Fruit fly (Drosophila melanogaster) whole organism, embryonic: ENCODE data around the gene CG15201.
A peak's percentile ranks its signal among the peaks of the same experiment; 100 is the strongest.

Source experiments
- B-H2 ChIP-seq: fragments of 200-800 bp; sonication (Bioruptor generic); optimal IDR thresholded peaks from 2 replicates; lab custom pipeline; 2018; ENCODE audit warnings: missing biosample characterization, mild to moderate bottlenecking, missing genetic modification characterization
- Bteb2 ChIP-seq: fragments of 200-800 bp; sonication (Bioruptor generic); optimal IDR thresholded peaks from 2 replicates; lab custom pipeline; 2016; ENCODE audit warnings: missing biosample characterization, missing genetic modification characterization
- CG10274 ChIP-seq: fragments of 200-800 bp; sonication (Bioruptor generic); optimal IDR thresholded peaks from 3 replicates; lab custom pipeline; 2017; ENCODE audit warnings: missing biosample characterization, mild to moderate bottlenecking, missing genetic modification characterization
- CG10366 ChIP-seq: fragments of 200-800 bp; sonication (Bioruptor generic); IDR thresholded peaks from 2 replicates; pipeline ENCODE4 v1.3.6; 2022; ENCODE audit warnings: missing biosample characterization, missing genetic modification characterization
- CG14050 ChIP-seq: fragments of 200-800 bp; sonication (Bioruptor generic); IDR thresholded peaks from 3 replicates; pipeline ENCODE4 v1.3.6; 2022; ENCODE audit warnings: missing biosample characterization, missing genetic modification characterization
- CG15269 ChIP-seq: fragments of 200-800 bp; sonication (Bioruptor generic); optimal IDR thresholded peaks from 2 replicates; lab custom pipeline; 2018; ENCODE audit warnings: missing biosample characterization, mild to moderate bottlenecking, missing genetic modification characterization, moderate library complexity
- CG1529 ChIP-seq: fragments of 200-800 bp; sonication (Bioruptor generic); optimal IDR thresholded peaks from 3 replicates; lab custom pipeline; 2018; ENCODE audit warnings: missing biosample characterization, missing genetic modification characterization
- CG17829 ChIP-seq: fragments of 200-800 bp; optimal IDR thresholded peaks from 2 replicates; lab custom pipeline; 2019; ENCODE audit warnings: missing biosample characterization, mild to moderate bottlenecking, missing genetic modification characterization, moderate library complexity
- CG2875 ChIP-seq: fragments of 200-800 bp; sonication (Bioruptor generic); optimal IDR thresholded peaks from 2 replicates; lab custom pipeline; 2017; ENCODE audit warnings: missing biosample characterization, mild to moderate bottlenecking, missing genetic modification characterization, missing genetic modification reagents
- CG3407 ChIP-seq: fragments of 200-800 bp; sonication (Bioruptor generic); optimal IDR thresholded peaks from 2 replicates; lab custom pipeline; 2018; ENCODE audit warnings: missing biosample characterization, mild to moderate bottlenecking, missing genetic modification characterization
- CG4404 ChIP-seq: fragments of 200-800 bp; sonication (Bioruptor generic); IDR thresholded peaks from 2 replicates; pipeline ENCODE4 v1.3.6; 2022; ENCODE audit warnings: missing biosample characterization, missing genetic modification characterization
- CG5245 ChIP-seq: fragments of 200-800 bp; sonication (Bioruptor generic); optimal IDR thresholded peaks from 3 replicates; lab custom pipeline; 2016; ENCODE audit warnings: missing biosample characterization, missing genetic modification characterization
- CG6765 ChIP-seq: fragments of 200-800 bp; sonication (Bioruptor generic); optimal IDR thresholded peaks from 3 replicates; lab custom pipeline; 2017; ENCODE audit warnings: missing biosample characterization, mild to moderate bottlenecking, missing genetic modification characterization
- CG6813 ChIP-seq: fragments of 200-800 bp; sonication (Bioruptor generic); optimal IDR thresholded peaks from 2 replicates; lab custom pipeline; 2017; ENCODE audit warnings: missing biosample characterization, missing genetic modification characterization, mild to moderate bottlenecking, moderate library complexity, missing genetic modification reagents
- CG8290 ChIP-seq, 3 experiments: fragments of 200-800 bp; sonication (Bioruptor generic); optimal IDR thresholded peaks; 2 replicates each; lab custom pipeline; 2016 to 2019; ENCODE audit warnings: missing biosample characterization in 3 of 3, missing genetic modification characterization in 3 of 3, mild to moderate bottlenecking in 2 of 3, moderate library complexity in 1 of 3
- CG8765 ChIP-seq: fragments of 200-800 bp; sonication (Bioruptor generic); IDR thresholded peaks from 2 replicates; pipeline ENCODE4 v1.3.6; 2022; ENCODE audit warnings: missing biosample characterization, missing genetic modification characterization
- CG9727 ChIP-seq: fragments of 200-800 bp; sonication (Bioruptor generic); optimal IDR thresholded peaks from 3 replicates; lab custom pipeline; 2017; ENCODE audit warnings: missing biosample characterization, mild to moderate bottlenecking, missing genetic modification characterization
- Fer1 ChIP-seq: fragments of 200-800 bp; sonication (Bioruptor generic); optimal IDR thresholded peaks from 2 replicates; lab custom pipeline; 2017; ENCODE audit warnings: missing biosample characterization, mild to moderate bottlenecking, missing genetic modification characterization
- GATAe ChIP-seq: fragments of 200-800 bp; sonication (Bioruptor generic); conservative IDR thresholded peaks from 2 replicates; pipeline ENCODE4 v1.3.6; 2022; ENCODE audit warnings: missing biosample characterization, missing genetic modification characterization
- Gsc ChIP-seq: fragments of 200-800 bp; sonication (Bioruptor generic); IDR thresholded peaks from 2 replicates; pipeline ENCODE4 v1.3.6; 2022; ENCODE audit warnings: missing biosample characterization, missing genetic modification characterization
- Hr78 ChIP-seq, 2 experiments: fragments of 200-800 bp in 1 of 2; fragments of >200 bp in 1 of 2; sonication (Bioruptor generic) in 1 of 2; optimal IDR thresholded peaks; 2 replicates each; lab custom pipeline; 2017 to 2019; ENCODE audit warnings: missing biosample characterization in 2 of 2, missing genetic modification characterization in 2 of 2, mild to moderate bottlenecking in 1 of 2, moderate library complexity in 1 of 2
- Oaz ChIP-seq: fragments of 200-800 bp; sonication (Bioruptor generic); IDR thresholded peaks from 2 replicates; pipeline ENCODE4 v1.3.6; 2022; ENCODE audit warnings: missing biosample characterization, missing genetic modification characterization
- Poxn ChIP-seq: fragments of 200-800 bp; sonication (Bioruptor generic); IDR thresholded peaks from 2 replicates; pipeline ENCODE4 v1.3.6; 2022; ENCODE audit warnings: missing biosample characterization, missing genetic modification characterization
- Sin3A ChIP-seq: fragments of >200 bp; optimal IDR thresholded peaks from 2 replicates; lab custom pipeline; 2018
- Sry-δ ChIP-seq: fragments of 200-800 bp; sonication (Bioruptor generic); optimal IDR thresholded peaks from 2 replicates; lab custom pipeline; 2016; ENCODE audit warnings: missing biosample characterization, missing genetic modification characterization
- TFAM ChIP-seq: fragments of 200-800 bp; sonication (Bioruptor generic); optimal IDR thresholded peaks from 2 replicates; lab custom pipeline; 2017; ENCODE audit warnings: missing biosample characterization, missing genetic modification characterization, inconsistent platforms
- Trl ChIP-seq, 3 experiments: fragments of >200 bp in 2 of 3; fragments of 200-800 bp in 1 of 3; sonication (Bioruptor generic) in 1 of 3; optimal IDR thresholded peaks; 2 replicates in 1 of 3; 3 replicates in 2 of 3; lab custom pipeline; 2016 to 2017; ENCODE audit warnings: missing biosample characterization in 1 of 3, missing genetic modification characterization in 1 of 3
- aop ChIP-seq: fragments of 200-800 bp; sonication (Bioruptor generic); IDR thresholded peaks from 2 replicates; pipeline ENCODE4 v1.3.6; 2022; ENCODE audit warnings: missing biosample characterization, missing genetic modification characterization
- ap ChIP-seq: fragments of 200-800 bp; sonication (Bioruptor generic); IDR thresholded peaks from 2 replicates; pipeline ENCODE4 v1.3.6; 2022; ENCODE audit warnings: missing biosample characterization, missing genetic modification characterization
- bab2 ChIP-seq: fragments of 200-800 bp; sonication (Bioruptor generic); optimal IDR thresholded peaks from 2 replicates; lab custom pipeline; 2016; ENCODE audit warnings: missing biosample characterization, missing genetic modification characterization
- bsh ChIP-seq, 2 experiments: fragments of 200-800 bp; sonication (Bioruptor generic); optimal IDR thresholded peaks; 2 replicates each; lab custom pipeline; 2017 to 2018; ENCODE audit warnings: mild to moderate bottlenecking in 2 of 2, missing biosample characterization in 2 of 2, missing genetic modification characterization in 2 of 2, moderate library complexity in 1 of 2
- btn ChIP-seq: fragments of 200-800 bp; sonication (Bioruptor generic); optimal IDR thresholded peaks from 2 replicates; lab custom pipeline; 2016; ENCODE audit warnings: missing biosample characterization, missing genetic modification characterization
- crp ChIP-seq, 2 experiments: fragments of 200-800 bp; sonication (Bioruptor generic); optimal IDR thresholded peaks; 2 replicates in 1 of 2; 3 replicates in 1 of 2; lab custom pipeline; 2017; ENCODE audit warnings: missing biosample characterization in 2 of 2, missing genetic modification characterization in 2 of 2, mild to moderate bottlenecking in 1 of 2, moderate library complexity in 1 of 2
- dan ChIP-seq: fragments of 200-800 bp; sonication (Bioruptor generic); IDR thresholded peaks from 2 replicates; pipeline ENCODE4 v1.3.6; 2022; ENCODE audit warnings: missing biosample characterization, missing genetic modification characterization
- dmrt99B ChIP-seq: fragments of 200-800 bp; sonication (Bioruptor generic); optimal IDR thresholded peaks from 2 replicates; lab custom pipeline; 2018; ENCODE audit warnings: missing biosample characterization, mild to moderate bottlenecking, missing genetic modification characterization, moderate library complexity
- dpn ChIP-seq, 2 experiments: fragments of 200-800 bp; sonication (Bioruptor generic); optimal IDR thresholded peaks; 3 replicates each; lab custom pipeline; 2016; ENCODE audit warnings: missing biosample characterization in 2 of 2, missing genetic modification characterization in 2 of 2
- esg ChIP-seq: fragments of 200-800 bp; sonication (Bioruptor generic); conservative IDR thresholded peaks from 2 replicates; pipeline ENCODE4 v1.3.6; 2022; ENCODE audit warnings: missing biosample characterization, missing genetic modification characterization
- fd102C ChIP-seq: fragments of 200-800 bp; sonication (Bioruptor generic); optimal IDR thresholded peaks from 2 replicates; lab custom pipeline; 2018; ENCODE audit warnings: missing biosample characterization, mild to moderate bottlenecking, missing genetic modification characterization, moderate library complexity
- fu2 ChIP-seq: fragments of 200-800 bp; sonication (Bioruptor generic); optimal IDR thresholded peaks from 2 replicates; lab custom pipeline; 2016; ENCODE audit warnings: missing biosample characterization, missing genetic modification characterization
- gsb-n ChIP-seq: fragments of 200-800 bp; sonication (Bioruptor generic); optimal IDR thresholded peaks from 3 replicates; lab custom pipeline; 2018; ENCODE audit warnings: missing biosample characterization, mild to moderate bottlenecking, missing genetic modification characterization
- jigr1 ChIP-seq: fragments of 200-800 bp; sonication (Bioruptor generic); IDR thresholded peaks from 3 replicates; pipeline ENCODE4 v1.3.6; 2022; ENCODE audit warnings: missing biosample characterization, missing genetic modification characterization
- ken ChIP-seq: fragments of 200-800 bp; sonication (Bioruptor generic); IDR thresholded peaks from 3 replicates; pipeline ENCODE4 v1.3.6; 2022; ENCODE audit warnings: missing biosample characterization, missing genetic modification characterization
- klu ChIP-seq: fragments of 200-800 bp; sonication (Bioruptor generic); IDR thresholded peaks from 2 replicates; pipeline ENCODE4 v1.3.6; 2022; ENCODE audit warnings: missing biosample characterization, missing genetic modification characterization
- nmo ChIP-seq: fragments of 200-800 bp; sonication (Bioruptor generic); optimal IDR thresholded peaks from 2 replicates; lab custom pipeline; 2018; ENCODE audit warnings: missing biosample characterization, mild to moderate bottlenecking, missing genetic modification characterization, moderate library complexity
- nom ChIP-seq: fragments of 200-800 bp; sonication (Bioruptor generic); optimal IDR thresholded peaks from 2 replicates; lab custom pipeline; 2017; ENCODE audit warnings: missing biosample characterization, missing genetic modification characterization, mild to moderate bottlenecking, moderate library complexity, missing genetic modification reagents
- odd ChIP-seq: fragments of 200-800 bp; sonication (Bioruptor generic); optimal IDR thresholded peaks from 2 replicates; lab custom pipeline; 2017; ENCODE audit warnings: missing biosample characterization, mild to moderate bottlenecking, missing genetic modification characterization
- sd ChIP-seq: fragments of 200-800 bp; sonication (Bioruptor generic); optimal IDR thresholded peaks from 3 replicates; lab custom pipeline; 2018; ENCODE audit warnings: missing biosample characterization, mild to moderate bottlenecking, missing genetic modification characterization, moderate library complexity
- sqz ChIP-seq: fragments of 200-800 bp; sonication (Bioruptor generic); optimal IDR thresholded peaks from 3 replicates; lab custom pipeline; 2018; ENCODE audit warnings: missing biosample characterization, mild to moderate bottlenecking, missing genetic modification characterization
- vfl ChIP-seq: fragments of 200-800 bp; sonication (Bioruptor generic); optimal IDR thresholded peaks from 2 replicates; lab custom pipeline; 2016; ENCODE audit warnings: missing biosample characterization, missing genetic modification characterization

CG15201 gene

DNA sequence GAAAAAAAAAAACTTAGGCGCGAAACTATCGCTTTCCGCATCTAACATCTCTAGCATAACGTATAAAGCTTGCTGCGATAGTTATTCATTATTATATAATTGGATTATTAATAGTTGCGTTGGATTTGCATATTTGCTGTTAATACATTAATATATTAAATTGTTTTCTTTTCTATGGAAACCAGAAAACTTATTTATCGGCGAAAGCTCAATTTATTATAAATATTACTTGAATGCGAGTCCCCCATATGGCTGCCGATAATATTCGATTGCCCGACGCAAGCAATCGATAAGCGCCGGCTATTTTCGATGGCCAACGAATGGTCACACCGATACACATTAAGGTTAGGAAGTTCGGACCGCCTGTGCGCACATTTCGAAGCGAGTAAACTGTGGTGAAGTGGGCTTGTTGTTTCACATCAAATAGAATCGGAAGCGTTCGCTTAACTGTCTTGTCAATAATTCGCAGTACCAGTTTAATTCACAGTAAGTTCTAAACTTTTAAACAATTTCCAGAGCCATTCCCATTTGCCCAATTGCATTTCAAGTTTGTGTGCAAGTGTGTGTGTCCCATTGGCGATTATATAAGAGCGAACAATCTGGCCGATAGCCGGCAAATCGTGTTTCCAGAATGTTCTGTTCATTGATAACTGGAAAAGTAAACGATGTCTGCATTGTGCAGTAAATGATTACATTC lies 35.6 kb upstream of the CG15201 start, which contains the start of gene Hsp60A (continued):
- TF ChIP-seq CG3407 (GFP tag; lab: Kevin White, UChicago) (no peak), CG1529 (GFP tag; lab: Kevin White, UChicago) (no peak), odd (GFP tag; lab: Kevin White, UChicago) (no peak), CG6813 (no peak), Poxn (no peak), Fer1 (GFP tag; lab: Kevin White, UChicago) (peak; percentile 55), sqz (peak; percentile 49), Bteb2 (GFP tag; lab: Kevin White, UChicago) (no peak), CG8765 (GFP tag; lab: Robert Waterston, UW) (no peak), ken (0 out of 3 replicates have a peak, but pooled peaks have one; percentile 42), CG2875 (GFP tag; lab: Kevin White, UChicago) (no peak), bab2 (GFP tag; lab: Kevin White, UChicago) (peak; percentile 5), sd (no peak), dan (GFP tag; lab: Robert Waterston, UW) (no peak), CG10366 (GFP tag; lab: Robert Waterston, UW) (peak; percentile 47), ap (GFP tag; lab: Robert Waterston, UW) (no peak), fu2 (GFP tag; lab: Kevin White, UChicago) (no peak), CG9727 (GFP tag; lab: Kevin White, UChicago) (peak; percentile 51), gsb-n (tag; lab: Kevin White, UChicago) (no peak), jigr1 (GFP tag; lab: Robert Waterston, UW) (no peak), esg (GFP tag; lab: Robert Waterston, UW) (peak; percentile 24; the same call in 1 of the 2 replicates), CG8290 (GFP tag; optimal IDR thresholded peaks at IDR 0.05; lab: Kevin White, UChicago) (no peak), CG8290 (tag; optimal IDR thresholded peaks at IDR 0.05; lab: Kevin White, UChicago) (no peak), aop (GFP tag; lab: Robert Waterston, UW) (no peak), klu (GFP tag; lab: Robert Waterston, UW) (no peak), CG17829 (tag; lab: Kevin White, UChicago) (peak; percentile 58), Sin3A (lab: Kevin White, UChicago) (peak; percentile 10), crp (GFP tag; optimal IDR thresholded peaks at IDR 0.05; lab: Kevin White, UChicago) (peak in 1 of 2 experiments; percentile 9), CG14050 (GFP tag; lab: Robert Waterston, UW) (no peak), bsh (GFP tag; optimal IDR thresholded peaks at IDR 0.05; lab: Kevin White, UChicago) (peak in 1 of 2 experiments; percentile 55), CG5245 (GFP tag; lab: Kevin White, UChicago) (no peak), Sry-δ (GFP tag; lab: Kevin White, UChicago) (peak; percentile 73), Oaz (GFP tag; lab: Robert Waterston, UW) (no peak), Gsc (GFP tag; lab: Robert Waterston, UW) (no peak), nmo (peak; percentile 75), fd102C (GFP tag; lab: Kevin White, UChicago) (no peak), nom (GFP tag; lab: Kevin White, UChicago) (no peak), CG4404 (GFP tag; lab: Robert Waterston, UW) (no peak), dmrt99B (tag; lab: Kevin White, UChicago) (peak; percentile 43), TFAM (no peak), B-H2 (GFP tag; lab: Kevin White, UChicago) (peak; percentile 47), vfl (peak; percentile 41), Hr78 (GFP tag; optimal IDR thresholded peaks at IDR 0.05; lab: Kevin White, UChicago) (no peak), CG10274 (GFP tag; lab: Kevin White, UChicago) (no peak), btn (no peak), GATAe (GFP tag; lab: Robert Waterston, UW) (no peak), CG6765 (no peak), CG15269 (tag; lab: Kevin White, UChicago) (peak; percentile 59), dpn (GFP tag; optimal IDR thresholded peaks at IDR 0.05; lab: Kevin White, UChicago) (peak; percentile 42 to 48), Trl (optimal IDR thresholded peaks at IDR 0.05; lab: Kevin White, UChicago) (no peak), Trl (GFP tag; optimal IDR thresholded peaks at IDR 0.05; lab: Kevin White, UChicago) (no peak)
